Worm (Caenorhabditis elegans) whole organism, L3 larva: ENCODE data around the gene C09G4.4.
A peak's percentile ranks its signal among the peaks of the same experiment; 100 is the strongest.

Experiments used
- R02D3.7 ChIP-seq: fragments of 150-350 bp; optimal IDR thresholded peaks from 2 replicates; lab custom pipeline; 2014; ENCODE audit warnings: missing biosample characterization, missing genetic modification characterization
- ZK546.5 ChIP-seq: sonication (generic microtip); optimal IDR thresholded peaks from 2 replicates; lab custom pipeline; 2017; ENCODE audit warnings: missing biosample characterization, missing genetic modification characterization
- aly-2 ChIP-seq: fragments of 150-350 bp; optimal IDR thresholded peaks from 2 replicates; lab custom pipeline; 2014; ENCODE audit warnings: missing biosample characterization, missing genetic modification characterization
- ama-1 ChIP-seq: fragments of 150-350 bp; optimal IDR thresholded peaks from 2 replicates; lab custom pipeline; 2018
- ceh-16 ChIP-seq: sonication (generic microtip); optimal IDR thresholded peaks from 2 replicates; lab custom pipeline; 2017; ENCODE audit warnings: missing biosample characterization, missing genetic modification characterization
- ceh-28 ChIP-seq: fragments of 150-350 bp; optimal IDR thresholded peaks from 2 replicates; lab custom pipeline; 2014; ENCODE audit warnings: missing biosample characterization, missing genetic modification reagents, missing genetic modification characterization
- ceh-82 ChIP-seq: fragments of 150-350 bp; optimal IDR thresholded peaks from 2 replicates; lab custom pipeline; 2014; ENCODE audit warnings: missing biosample characterization, missing genetic modification characterization
- ceh-9 ChIP-seq: sonication (generic microtip); optimal IDR thresholded peaks from 2 replicates; lab custom pipeline; 2018; ENCODE audit warnings: missing biosample characterization, missing genetic modification characterization
- daf-12 ChIP-seq: fragments of 150-350 bp; optimal IDR thresholded peaks from 2 replicates; lab custom pipeline; 2014; ENCODE audit warnings: missing biosample characterization, missing genetic modification reagents, missing genetic modification characterization
- egl-27 ChIP-seq: sonication (generic microtip); optimal IDR thresholded peaks from 4 replicates; lab custom pipeline; 2017; ENCODE audit warnings: missing biosample characterization, missing genetic modification reagents, missing genetic modification characterization
- egl-5 ChIP-seq: fragments of 150-350 bp; optimal IDR thresholded peaks from 2 replicates; lab custom pipeline; 2017; ENCODE audit warnings: missing biosample characterization, missing genetic modification reagents, missing genetic modification characterization, inconsistent platforms
- elt-1 ChIP-seq: fragments of 150-350 bp; optimal IDR thresholded peaks from 2 replicates; lab custom pipeline; 2014; ENCODE audit warnings: missing biosample characterization, missing genetic modification characterization
- elt-2 ChIP-seq: sonication (generic microtip); optimal IDR thresholded peaks from 2 replicates; lab custom pipeline; 2016; ENCODE audit warnings: missing genetic modification reagents, mild to moderate bottlenecking, missing genetic modification characterization, missing compliant biosample characterization
- elt-3 ChIP-seq, 3 experiments: fragments of 150-350 bp in 1 of 3; sonication (generic microtip) in 2 of 3; optimal IDR thresholded peaks; 2 replicates in 2 of 3; 4 replicates in 1 of 3; lab custom pipeline; 2014 to 2017; ENCODE audit warnings: missing biosample characterization in 3 of 3, missing genetic modification characterization in 3 of 3
- eor-1 ChIP-seq, 2 experiments: fragments of 150-350 bp; optimal IDR thresholded peaks; 2 replicates each; lab custom pipeline; 2014 to 2018; ENCODE audit warnings: missing biosample characterization in 2 of 2, missing genetic modification characterization in 2 of 2
- fkh-10 ChIP-seq: sonication (generic microtip); optimal IDR thresholded peaks from 2 replicates; lab custom pipeline; 2017; ENCODE audit warnings: missing biosample characterization, missing genetic modification reagents, missing genetic modification characterization
- fkh-2 ChIP-seq: fragments of 150-350 bp; optimal IDR thresholded peaks from 2 replicates; lab custom pipeline; 2014; ENCODE audit warnings: missing biosample characterization, missing genetic modification reagents, missing genetic modification characterization
- fos-1 ChIP-seq: fragments of 150-350 bp; optimal IDR thresholded peaks from 2 replicates; lab custom pipeline; 2014; ENCODE audit warnings: missing biosample characterization, missing genetic modification characterization
- hmg-11 ChIP-seq: sonication (generic microtip); optimal IDR thresholded peaks from 2 replicates; lab custom pipeline; 2016; ENCODE audit warnings: missing genetic modification characterization, missing compliant biosample characterization
- jun-1 ChIP-seq: fragments of 150-350 bp; optimal IDR thresholded peaks from 2 replicates; lab custom pipeline; 2014; ENCODE audit warnings: missing biosample characterization, missing genetic modification reagents, missing genetic modification characterization
- lin-15B ChIP-seq: fragments of 150-350 bp; optimal IDR thresholded peaks from 2 replicates; lab custom pipeline; 2014; ENCODE audit warnings: missing biosample characterization, missing genetic modification characterization
- lin-39 ChIP-seq: fragments of 150-350 bp; optimal IDR thresholded peaks from 2 replicates; lab custom pipeline; 2018; ENCODE audit warnings: missing biosample characterization, missing genetic modification reagents, missing genetic modification characterization
- lsy-12 ChIP-seq: sonication (generic microtip); optimal IDR thresholded peaks from 2 replicates; lab custom pipeline; 2016; ENCODE audit warnings: mild to moderate bottlenecking, missing genetic modification characterization, missing compliant biosample characterization
- mdl-1 ChIP-seq: fragments of 150-350 bp; optimal IDR thresholded peaks from 2 replicates; lab custom pipeline; 2014; ENCODE audit warnings: missing biosample characterization, missing genetic modification characterization
- mml-1 ChIP-seq: fragments of 150-350 bp; sonication (generic microtip); optimal IDR thresholded peaks from 3 replicates; lab custom pipeline; 2014; ENCODE audit warnings: missing biosample characterization, missing genetic modification characterization
- nfya-1 ChIP-seq: sonication (generic microtip); optimal IDR thresholded peaks from 2 replicates; lab custom pipeline; 2017; ENCODE audit warnings: missing genetic modification characterization, mild to moderate bottlenecking, missing compliant biosample characterization, antibody characterized with exemption, moderate library complexity; ENCODE audit not compliant: insufficient read depth
- nhr-11 ChIP-seq: fragments of 150-350 bp; optimal IDR thresholded peaks from 2 replicates; lab custom pipeline; 2014; ENCODE audit warnings: missing biosample characterization, missing genetic modification characterization
- nhr-12 ChIP-seq: fragments of 150-350 bp; optimal IDR thresholded peaks from 2 replicates; lab custom pipeline; 2014; ENCODE audit warnings: missing biosample characterization, missing genetic modification characterization
- nhr-23 ChIP-seq: fragments of 150-350 bp; optimal IDR thresholded peaks from 2 replicates; lab custom pipeline; 2014; ENCODE audit warnings: missing biosample characterization, missing genetic modification reagents, missing genetic modification characterization
- nhr-237 ChIP-seq: fragments of 150-350 bp; optimal IDR thresholded peaks from 2 replicates; lab custom pipeline; 2014; ENCODE audit warnings: missing biosample characterization, missing genetic modification characterization
- nhr-25 ChIP-seq: sonication (generic microtip); optimal IDR thresholded peaks from 2 replicates; lab custom pipeline; 2017; ENCODE audit warnings: missing biosample characterization, missing genetic modification characterization
- nhr-28 ChIP-seq: fragments of 150-350 bp; optimal IDR thresholded peaks from 2 replicates; lab custom pipeline; 2014; ENCODE audit warnings: missing biosample characterization, missing genetic modification characterization
- nhr-43 ChIP-seq: sonication (generic microtip); optimal IDR thresholded peaks from 2 replicates; lab custom pipeline; 2016; ENCODE audit warnings: mild to moderate bottlenecking, missing genetic modification characterization, missing compliant biosample characterization; ENCODE audit not compliant: poor library complexity, severe bottlenecking
- nhr-67 ChIP-seq: fragments of 150-350 bp; optimal IDR thresholded peaks from 2 replicates; lab custom pipeline; 2014; ENCODE audit warnings: missing biosample characterization, missing genetic modification characterization
- nhr-76 ChIP-seq: fragments of 150-350 bp; sonication (generic microtip); optimal IDR thresholded peaks from 5 replicates; lab custom pipeline; 2014; ENCODE audit warnings: missing biosample characterization, missing genetic modification characterization
- nhr-77 ChIP-seq: fragments of 150-350 bp; optimal IDR thresholded peaks from 2 replicates; lab custom pipeline; 2014; ENCODE audit warnings: missing biosample characterization, missing genetic modification characterization
- pha-4 ChIP-seq: fragments of 150-350 bp; optimal IDR thresholded peaks from 2 replicates; lab custom pipeline; 2014; ENCODE audit warnings: missing biosample characterization, missing genetic modification reagents, missing genetic modification characterization
- pqm-1 ChIP-seq: fragments of 150-350 bp; optimal IDR thresholded peaks from 2 replicates; lab custom pipeline; 2017; ENCODE audit warnings: missing biosample characterization, missing genetic modification characterization, inconsistent platforms
- sea-2 ChIP-seq: fragments of 150-350 bp; sonication (generic microtip); optimal IDR thresholded peaks from 4 replicates; lab custom pipeline; 2014; ENCODE audit warnings: missing biosample characterization, missing genetic modification reagents, missing genetic modification characterization
- skn-1 ChIP-seq: fragments of 150-350 bp; optimal IDR thresholded peaks from 2 replicates; lab custom pipeline; 2014; ENCODE audit warnings: missing biosample characterization, missing genetic modification characterization
- snpc-4 ChIP-seq: fragments of 150-350 bp; optimal IDR thresholded peaks from 2 replicates; lab custom pipeline; 2014; ENCODE audit warnings: missing biosample characterization, missing genetic modification characterization
- tbx-2 ChIP-seq: sonication (generic microtip); optimal IDR thresholded peaks from 2 replicates; lab custom pipeline; 2016; ENCODE audit warnings: mild to moderate bottlenecking, missing genetic modification characterization, missing compliant biosample characterization
- unc-39 ChIP-seq: sonication (generic microtip); optimal IDR thresholded peaks from 4 replicates; lab custom pipeline; 2017; ENCODE audit warnings: missing biosample characterization, missing genetic modification characterization
- unc-62 ChIP-seq: fragments of 150-350 bp; sonication (generic microtip); optimal IDR thresholded peaks from 4 replicates; lab custom pipeline; 2014; ENCODE audit warnings: missing biosample characterization, missing genetic modification reagents, missing genetic modification characterization
- zag-1 ChIP-seq: fragments of 150-350 bp; optimal IDR thresholded peaks from 2 replicates; lab custom pipeline; 2014; ENCODE audit warnings: missing biosample characterization, missing genetic modification characterization
- ztf-11 ChIP-seq: fragments of 150-350 bp; optimal IDR thresholded peaks from 2 replicates; lab custom pipeline; 2014; ENCODE audit warnings: missing biosample characterization, missing genetic modification characterization
- ztf-4 ChIP-seq: fragments of 150-350 bp; optimal IDR thresholded peaks from 2 replicates; lab custom pipeline; 2014; ENCODE audit warnings: missing biosample characterization, missing genetic modification characterization

C09G4.4 gene

DNA sequence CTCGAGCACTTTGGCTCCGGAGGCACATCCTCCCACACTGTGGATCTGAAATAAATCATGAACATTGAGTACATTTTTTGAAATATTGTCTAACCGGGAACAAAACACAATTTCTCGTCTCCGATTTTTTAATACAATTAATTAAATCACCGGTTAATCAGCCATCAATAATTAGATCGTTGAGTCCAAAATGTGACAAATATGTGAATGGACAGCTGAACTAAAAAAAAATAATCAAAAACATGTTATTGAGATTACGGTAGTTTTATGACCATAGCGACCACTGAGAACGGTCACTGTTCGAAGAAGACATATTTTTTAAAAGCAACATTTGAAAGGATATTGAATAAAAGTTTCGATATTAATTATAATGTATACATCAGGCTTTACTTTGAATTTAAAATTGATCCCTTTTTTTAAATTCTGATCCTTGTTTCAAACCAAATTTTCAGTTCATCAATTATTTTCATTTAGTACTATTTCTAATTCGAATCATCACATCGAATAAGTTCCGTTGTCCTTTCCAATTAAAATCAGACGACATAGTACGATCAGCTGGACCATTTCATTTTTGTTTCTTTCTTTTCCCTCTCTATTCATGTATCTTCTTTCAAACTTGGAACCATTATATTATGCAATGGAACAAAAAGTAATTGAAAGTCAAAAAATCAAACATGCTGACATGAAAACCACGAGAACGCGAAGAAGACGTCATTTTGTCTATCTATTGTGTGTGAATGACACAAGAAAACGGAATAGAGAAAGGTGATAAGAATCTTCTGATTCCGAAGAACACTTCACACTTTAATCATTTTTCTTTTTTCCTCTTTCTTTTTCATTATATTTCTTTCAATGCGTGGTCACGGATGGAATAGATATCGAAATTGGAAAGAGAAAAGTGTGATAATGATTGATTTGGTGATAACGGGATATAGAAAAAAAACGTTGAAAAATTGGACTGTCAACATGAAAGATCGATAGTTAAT lies 17.6 kb downstream of the C09G4.4 start:
- TF ChIP-seq ceh-16 (tag; lab: Kevin White, UChicago): no peak
- TF ChIP-seq nhr-76: no peak
- TF ChIP-seq lsy-12 (tag; lab: Kevin White, UChicago): peak; percentile 50
- no peak for TF ChIP-seq ZK546.5 (tag; lab: Kevin White, UChicago)
- TF ChIP-seq ceh-28 (tag; lab: Kevin White, UChicago): peak; percentile 64
- TF ChIP-seq elt-2 (tag; lab: Kevin White, UChicago): peak; percentile 100
- TF ChIP-seq ama-1 (lab: Kevin White, UChicago): no peak
- no peak for TF ChIP-seq nhr-28 (tag; lab: Kevin White, UChicago)
- no peak for TF ChIP-seq ztf-11 (tag; lab: Kevin White, UChicago)
- TF ChIP-seq daf-12 (tag; lab: Kevin White, UChicago): no peak
- no peak for TF ChIP-seq eor-1 (tag; optimal IDR thresholded peaks at IDR 0.05; lab: Kevin White, UChicago)
- peak; percentile 37 for TF ChIP-seq elt-1 (tag; lab: Kevin White, UChicago)
- peak; percentile 65 for TF ChIP-seq egl-27 (tag; lab: Kevin White, UChicago)
- no peak for TF ChIP-seq hmg-11 (tag; lab: Kevin White, UChicago)
- TF ChIP-seq elt-3 (tag; optimal IDR thresholded peaks at IDR 0.05; lab: Kevin White, UChicago): peak; percentile 95 to 99 (median 95)
- TF ChIP-seq fkh-10 (GFP tag; lab: Kevin White, UChicago): no peak
- TF ChIP-seq egl-5 (tag; lab: Kevin White, UChicago): no peak
- no peak for TF ChIP-seq aly-2 (tag; lab: Kevin White, UChicago)
- TF ChIP-seq nhr-77 (tag; lab: Kevin White, UChicago): no peak
- no peak for TF ChIP-seq unc-39 (tag; lab: Kevin White, UChicago)
- TF ChIP-seq pqm-1 (tag; lab: Kevin White, UChicago): peak; percentile 99
- TF ChIP-seq nhr-25 (tag; lab: Kevin White, UChicago): peak; percentile 48
- TF ChIP-seq nhr-67: no peak
- TF ChIP-seq snpc-4: no peak
- no peak for TF ChIP-seq nhr-237 (tag; lab: Kevin White, UChicago)
- no peak for TF ChIP-seq tbx-2 (tag; lab: Kevin White, UChicago)
- no peak for TF ChIP-seq sea-2 (GFP tag; lab: Kevin White, UChicago)
- TF ChIP-seq jun-1 (tag; lab: Kevin White, UChicago): peak; percentile 95
- TF ChIP-seq nhr-12: no peak
- no peak for TF ChIP-seq nhr-11
- no peak for TF ChIP-seq lin-15B (tag; lab: Kevin White, UChicago)
- TF ChIP-seq fos-1 (tag; lab: Kevin White, UChicago): peak; percentile 87
- TF ChIP-seq mdl-1: peak; percentile 73
- TF ChIP-seq nfya-1 (tag; lab: Kevin White, UChicago): no peak
- peak; percentile 60 for TF ChIP-seq pha-4 (tag; lab: Kevin White, UChicago)
- TF ChIP-seq nhr-43 (tag; lab: Kevin White, UChicago): peak; percentile 85
- no peak for TF ChIP-seq lin-39 (tag; lab: Kevin White, UChicago)
- no peak for TF ChIP-seq zag-1 (tag; lab: Kevin White, UChicago)
- no peak for TF ChIP-seq ceh-9 (tag; lab: Kevin White, UChicago)
- TF ChIP-seq nhr-23: peak; percentile 92
- TF ChIP-seq skn-1 (tag; lab: Kevin White, UChicago): peak; percentile 45
- no peak for TF ChIP-seq ceh-82 (tag; lab: Kevin White, UChicago)
- TF ChIP-seq ztf-4 (tag; lab: Kevin White, UChicago): peak; percentile 45
- peak; percentile 69 for TF ChIP-seq unc-62 (GFP tag; lab: Kevin White, UChicago)
- no peak for TF ChIP-seq R02D3.7 (tag; lab: Kevin White, UChicago)
- no peak for TF ChIP-seq fkh-2 (tag; lab: Kevin White, UChicago)
- no peak for TF ChIP-seq mml-1
